Fruit fly (Drosophila melanogaster): ENCODE results near the gene CG6933.

The CG6933 gene

DNA sequence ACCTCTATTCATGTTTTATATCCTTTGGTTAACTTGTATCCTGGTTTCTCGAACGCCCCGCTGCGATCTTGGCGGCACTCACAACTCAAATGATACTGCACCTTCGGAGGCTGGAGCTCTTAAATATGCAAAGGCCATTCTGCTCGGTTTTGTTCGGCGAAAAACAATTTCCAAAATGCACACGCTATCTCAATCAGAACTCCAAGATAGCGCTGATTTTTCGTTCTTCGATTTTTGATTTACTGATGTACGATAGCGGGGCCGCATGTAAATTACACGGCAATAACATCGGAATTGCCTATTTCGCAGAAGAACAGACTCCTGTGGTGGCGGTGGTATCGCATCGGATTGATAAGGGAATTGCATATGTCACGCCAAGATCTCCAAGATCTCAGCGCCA, 8.2 kb downstream of the CG6933 start, which contains the start of gene CG7017:
TSS of gene CG7017 (minus strand) at position 101 of the 400 bp plus-strand sequence.
- TF ChIP-seq noc (tag; optimal IDR thresholded peaks at IDR 0.05), result no peak

DNA sequence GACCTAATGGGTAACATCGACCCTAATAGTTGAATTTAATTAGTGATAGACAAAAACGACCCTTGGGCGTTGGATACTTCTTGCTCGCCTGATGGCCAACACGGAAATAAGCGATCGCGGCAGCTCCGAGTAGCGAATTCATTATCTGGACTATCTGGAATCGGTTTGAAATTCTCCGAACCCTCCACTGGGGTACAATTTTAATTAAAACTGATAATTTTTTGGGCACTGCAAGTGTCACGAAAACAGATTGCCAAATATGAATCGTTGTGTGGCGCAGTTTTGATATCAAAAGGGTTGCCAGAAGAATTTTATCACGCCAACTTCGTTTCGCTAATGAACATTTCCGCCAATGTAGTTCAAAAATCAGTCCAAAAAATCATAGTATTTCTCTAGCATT, 10.3 kb downstream of the CG6933 start:
- no peak for TF ChIP-seq noc (tag; optimal IDR thresholded peaks at IDR 0.05)

DNA sequence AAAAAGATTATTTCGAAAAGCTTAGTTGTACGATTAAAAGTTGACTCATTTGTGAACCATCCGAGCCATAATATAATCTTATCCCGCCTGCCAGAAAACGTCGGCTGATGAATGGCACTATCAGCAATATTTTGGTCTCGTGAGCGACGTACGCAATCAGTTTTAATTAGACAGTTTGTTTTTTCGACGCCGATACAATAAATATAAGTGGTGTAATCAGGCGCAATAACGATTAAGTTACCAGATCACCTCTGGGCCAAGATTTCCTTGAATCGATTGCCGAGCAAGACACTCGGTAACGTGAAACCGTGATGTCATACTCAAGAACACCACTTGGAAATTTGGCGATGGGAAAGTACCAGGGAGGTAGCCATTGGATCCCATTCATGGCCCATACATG, 11.1 kb downstream of the CG6933 start:
- TF ChIP-seq noc (tag; optimal IDR thresholded peaks at IDR 0.05), result peak; percentile 63

DNA sequence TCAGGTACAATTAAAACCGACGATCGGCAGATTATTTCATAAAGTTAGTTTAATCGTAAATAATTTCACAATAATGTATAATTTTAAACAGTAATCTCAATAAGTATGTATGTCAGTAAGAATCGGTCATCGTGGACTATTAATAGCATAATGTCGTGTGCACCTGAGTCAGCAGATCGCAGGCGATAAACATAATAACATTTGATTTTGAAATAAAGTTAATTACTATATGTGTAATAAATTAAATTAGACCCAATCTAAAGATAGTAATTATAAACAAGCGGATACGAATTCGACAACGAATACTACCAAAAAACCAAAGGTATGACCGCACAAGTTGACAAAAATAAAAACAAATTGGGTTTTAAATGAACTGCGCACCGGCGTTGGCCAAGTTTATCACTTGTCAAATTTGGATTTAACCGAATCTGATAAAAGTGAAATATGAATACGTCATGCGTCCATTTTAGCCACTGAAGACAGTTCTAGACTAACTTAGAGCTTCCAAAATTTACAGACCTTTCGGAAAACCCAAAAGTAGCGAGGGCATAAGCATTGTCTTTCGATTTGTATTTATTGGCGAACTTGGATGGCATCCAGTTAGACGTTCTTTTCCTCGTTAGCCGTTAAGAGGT, 13.2 kb downstream of the CG6933 start, which contains the start of gene CG6996:
TSS of gene CG6996 (plus strand) at position 585 of the 635 bp plus-strand sequence.
- peak; percentile 35 for TF ChIP-seq noc (tag; optimal IDR thresholded peaks at IDR 0.05)

DNA sequence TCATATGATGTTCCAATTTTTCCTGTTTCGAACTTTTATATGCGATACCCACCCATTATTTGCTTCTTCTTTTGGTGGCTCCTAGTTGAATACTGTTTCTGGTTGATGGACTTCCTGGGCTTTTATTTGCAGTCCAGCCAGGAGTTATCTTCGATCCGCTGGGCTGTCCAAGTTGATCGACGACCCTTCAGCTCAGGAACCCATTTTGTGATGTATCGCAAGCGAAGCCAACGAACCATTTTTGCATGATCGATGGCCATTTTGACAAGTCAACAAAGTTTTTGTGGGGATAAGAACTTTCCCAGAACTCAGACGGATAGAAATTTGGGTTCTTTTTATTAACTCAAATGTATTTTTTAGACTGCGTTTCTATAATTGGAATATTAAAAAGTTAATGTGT, 14.3 kb downstream of the CG6933 start, which contains the start of gene CG7290:
TSS of gene CG7290 (minus strand) at position 101 of the 400 bp plus-strand sequence.
- TF ChIP-seq noc (tag; optimal IDR thresholded peaks at IDR 0.05), result no peak

DNA sequence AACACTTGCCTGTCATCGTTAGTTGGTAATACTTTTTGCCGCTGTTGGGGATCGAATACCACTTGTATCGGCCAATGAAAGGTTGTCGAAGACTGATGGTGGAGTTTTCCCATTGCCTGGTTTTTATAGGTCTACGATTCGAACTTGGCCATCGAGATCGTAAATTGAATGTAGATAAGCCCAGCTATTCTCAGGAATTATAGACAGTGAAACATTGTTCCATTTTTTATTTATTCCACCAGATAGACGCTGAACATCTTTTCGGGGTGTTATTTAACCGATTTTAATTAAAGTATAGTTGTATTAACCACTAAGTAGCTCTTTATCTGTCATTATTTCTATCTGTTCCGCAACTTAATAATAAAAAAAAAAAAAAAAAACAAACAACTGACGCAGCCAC, 16.6 kb downstream of the CG6933 start, which contains the start of gene CG7298:
TSS of gene CG7298 (minus strand) at position 101 of the 400 bp plus-strand sequence.
- no peak for TF ChIP-seq noc (tag; optimal IDR thresholded peaks at IDR 0.05)

DNA sequence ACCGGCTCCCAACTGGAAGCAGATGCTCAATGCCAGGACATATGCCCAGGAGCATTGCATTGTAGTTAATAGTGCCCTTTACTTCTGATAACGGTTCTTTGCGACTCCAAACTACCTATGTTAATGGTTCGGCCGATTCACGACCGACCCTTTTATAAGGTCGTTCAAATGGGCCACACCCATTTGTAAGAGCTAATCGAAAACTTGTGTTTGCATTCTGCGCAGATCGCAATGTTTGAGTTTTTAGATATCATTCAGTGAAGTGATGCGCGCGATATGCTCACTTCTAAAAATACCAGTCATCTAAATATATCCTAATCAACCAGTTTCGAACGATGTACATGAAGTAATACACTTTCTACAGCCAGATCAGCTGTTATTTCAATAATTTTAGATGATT, 18.7 kb downstream of the CG6933 start, which contains the start of gene obst-F:
TSS of gene obst-F (minus strand) at position 101 of the 400 bp plus-strand sequence.
- TF ChIP-seq noc (tag; optimal IDR thresholded peaks at IDR 0.05), result no peak

DNA sequence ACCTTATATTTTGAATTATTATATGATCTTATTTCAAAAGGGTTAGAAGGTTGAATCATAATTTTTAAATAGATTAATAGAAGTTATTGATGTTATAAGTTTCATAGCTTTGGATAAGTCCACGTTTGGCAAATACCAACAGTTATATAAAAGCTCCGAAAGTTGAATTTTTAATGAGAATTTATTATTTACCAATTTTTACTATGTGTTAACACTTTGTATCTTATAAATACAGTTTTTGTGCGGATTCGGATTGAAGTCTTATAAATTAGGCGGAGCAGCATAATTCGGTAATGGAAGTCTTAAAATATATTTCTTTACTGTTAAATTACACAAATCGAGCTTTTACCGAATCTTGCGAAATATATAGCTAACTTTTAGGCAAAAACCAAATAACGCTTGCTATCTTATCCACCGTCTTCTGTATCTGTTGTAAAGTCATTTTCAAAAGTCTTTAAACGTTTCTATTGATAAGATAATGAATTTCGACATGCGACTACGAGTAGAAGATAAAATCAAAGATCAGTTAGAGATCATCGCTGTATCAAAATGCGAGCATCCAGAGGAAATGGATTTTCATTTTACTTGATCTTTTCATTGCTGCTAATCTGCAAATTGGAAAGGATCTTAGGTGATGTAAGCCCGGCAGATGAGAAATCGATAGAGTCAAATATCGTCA, 20.5 kb downstream of the CG6933 start, which contains the start of gene CG42833:
TSS of gene CG42833 (plus strand) at position 525 of the 679 bp plus-strand sequence.
- no peak for TF ChIP-seq noc (tag; optimal IDR thresholded peaks at IDR 0.05)

DNA sequence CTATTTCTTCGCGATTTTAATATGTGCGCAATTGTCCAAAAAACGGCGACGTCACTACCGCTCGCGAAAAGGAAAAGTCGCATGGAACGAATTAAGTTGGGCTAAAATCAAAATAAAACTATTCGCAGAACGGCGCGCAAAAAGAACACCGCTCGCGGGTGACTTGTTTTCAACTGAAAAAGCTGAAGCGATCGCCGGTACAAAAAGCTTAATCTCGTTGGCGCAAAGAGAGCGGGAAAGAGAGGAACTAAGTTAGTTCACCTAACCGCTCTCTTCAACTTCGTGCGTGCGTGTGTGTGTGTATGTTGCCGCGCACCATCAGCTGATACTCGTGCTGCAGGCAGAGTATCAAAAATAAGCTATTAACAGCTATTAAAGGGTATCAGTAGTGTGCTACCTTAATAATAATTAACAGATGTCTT, 22.1 kb downstream of the CG6933 start, which contains the start of gene CG42674:
TSS of gene CG42674 (minus strand) at position 180 of the 422 bp plus-strand sequence.
- TF ChIP-seq noc (tag; optimal IDR thresholded peaks at IDR 0.05), result peak; percentile 33

DNA sequence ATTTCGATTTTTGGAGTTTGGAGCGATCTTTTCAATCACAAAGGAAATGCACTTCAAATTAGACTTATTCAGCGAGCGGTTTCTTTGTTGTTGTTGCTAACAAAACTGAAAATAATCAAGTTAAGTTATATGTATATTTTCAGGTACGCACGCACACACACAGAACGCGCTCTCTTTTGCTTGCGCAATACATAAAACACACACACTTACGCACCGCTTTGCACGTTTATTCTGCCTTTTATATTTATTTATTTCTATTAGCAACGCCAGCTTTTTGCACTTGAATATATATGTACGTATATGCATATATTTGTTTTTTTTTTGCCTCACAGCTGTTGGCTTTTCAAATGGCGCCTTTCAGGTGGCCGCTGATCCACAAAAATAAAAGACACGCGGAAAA, 22.5 kb downstream of the CG6933 start:
- no peak for TF ChIP-seq noc (tag; optimal IDR thresholded peaks at IDR 0.05)

DNA sequence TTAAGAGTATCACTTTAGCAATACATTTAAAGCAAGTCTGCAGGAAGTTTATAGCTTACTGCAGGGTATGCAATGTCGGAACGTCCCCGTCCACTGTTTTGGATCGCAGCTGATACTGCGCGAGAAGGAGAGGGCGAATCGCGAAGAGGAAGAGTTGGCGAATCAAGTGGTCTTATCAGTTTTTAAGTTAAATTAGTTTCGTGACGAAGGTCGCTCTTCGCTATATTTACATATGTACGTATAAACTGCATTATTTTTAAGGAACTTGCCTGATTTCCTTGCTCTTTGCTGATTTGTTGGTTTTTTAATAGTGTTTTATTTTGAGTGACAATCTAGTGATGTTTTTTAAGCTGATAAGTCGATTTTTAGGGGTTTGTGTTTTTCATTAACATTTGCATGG, 23.0 kb downstream of the CG6933 start:
- TF ChIP-seq noc (tag; optimal IDR thresholded peaks at IDR 0.05), result no peak

DNA sequence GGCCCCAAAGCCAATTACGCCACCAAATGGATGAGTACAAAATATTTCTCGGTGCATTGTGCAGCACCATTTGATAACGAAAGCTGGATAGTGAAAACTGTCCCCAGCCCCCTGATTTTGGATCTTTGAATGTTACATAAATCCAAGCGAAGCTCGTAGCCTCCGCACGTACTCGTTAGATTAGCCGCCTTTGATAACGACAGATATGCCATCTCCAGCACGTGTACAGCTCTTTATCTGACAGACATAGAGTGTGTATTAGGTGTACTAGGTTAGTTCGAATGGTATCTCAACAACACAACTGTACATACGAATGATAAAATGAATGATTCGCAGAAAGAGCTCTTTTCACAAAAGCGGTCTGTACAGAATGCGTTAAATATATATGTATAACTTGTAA, 23.9 kb downstream of the CG6933 start:
- no peak for TF ChIP-seq noc (tag; optimal IDR thresholded peaks at IDR 0.05)

DNA sequence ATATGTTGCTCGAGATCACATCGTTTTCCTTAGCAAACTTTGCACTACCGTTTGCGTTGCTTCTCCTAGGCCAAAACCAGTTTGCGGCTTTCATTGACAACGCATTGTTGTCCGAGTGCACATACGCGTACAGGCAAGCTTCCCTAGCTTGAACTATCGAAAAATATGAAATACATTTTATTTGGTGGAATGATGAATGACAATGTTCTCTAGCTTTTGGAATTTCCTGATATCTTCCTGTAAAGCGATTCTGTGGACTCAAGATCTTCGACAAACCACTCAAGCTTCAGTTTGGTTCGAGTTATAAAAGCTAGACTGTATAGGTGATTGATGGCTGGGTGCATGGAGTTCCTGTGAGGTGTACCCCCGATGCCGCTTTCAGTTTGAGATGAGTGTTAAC, 24.3 kb downstream of the CG6933 start:
- no peak for TF ChIP-seq noc (tag; optimal IDR thresholded peaks at IDR 0.05)

DNA sequence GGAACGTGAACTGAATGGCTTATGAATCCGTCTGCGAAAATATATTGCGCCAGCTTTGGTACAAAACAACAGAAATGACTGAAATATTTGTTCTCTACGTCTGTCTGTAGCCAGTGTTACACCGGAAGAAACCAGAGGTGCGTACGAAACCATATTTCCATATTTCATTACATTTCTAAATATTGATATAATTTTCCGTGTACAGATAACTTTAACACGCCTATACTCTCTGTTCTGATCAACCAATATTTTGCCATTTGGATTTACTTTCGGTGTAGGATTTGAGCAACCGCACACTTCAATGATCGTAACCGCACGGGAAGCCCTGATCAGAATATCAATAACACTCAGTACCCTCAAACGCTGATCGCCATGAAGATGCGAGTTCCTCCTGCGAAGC, 25.5 kb downstream of the CG6933 start:
- peak; percentile 25 for TF ChIP-seq noc (tag; optimal IDR thresholded peaks at IDR 0.05)

DNA sequence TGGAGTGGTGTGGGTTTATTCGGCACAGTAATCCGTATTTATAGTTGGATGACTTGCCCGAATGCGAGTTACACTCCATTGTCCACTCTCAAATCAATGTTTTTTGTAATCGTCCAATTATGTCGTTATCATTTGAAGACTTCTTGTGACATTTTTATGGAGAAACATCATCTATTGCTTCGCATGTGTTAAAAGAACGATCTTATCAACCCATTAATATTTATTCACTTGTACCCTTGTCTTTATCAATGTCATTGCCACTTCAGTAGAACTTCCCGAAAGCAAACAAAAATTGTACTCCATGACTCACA, 26.5 kb downstream of the CG6933 start:
- TF ChIP-seq noc (tag; optimal IDR thresholded peaks at IDR 0.05), result no peak

DNA sequence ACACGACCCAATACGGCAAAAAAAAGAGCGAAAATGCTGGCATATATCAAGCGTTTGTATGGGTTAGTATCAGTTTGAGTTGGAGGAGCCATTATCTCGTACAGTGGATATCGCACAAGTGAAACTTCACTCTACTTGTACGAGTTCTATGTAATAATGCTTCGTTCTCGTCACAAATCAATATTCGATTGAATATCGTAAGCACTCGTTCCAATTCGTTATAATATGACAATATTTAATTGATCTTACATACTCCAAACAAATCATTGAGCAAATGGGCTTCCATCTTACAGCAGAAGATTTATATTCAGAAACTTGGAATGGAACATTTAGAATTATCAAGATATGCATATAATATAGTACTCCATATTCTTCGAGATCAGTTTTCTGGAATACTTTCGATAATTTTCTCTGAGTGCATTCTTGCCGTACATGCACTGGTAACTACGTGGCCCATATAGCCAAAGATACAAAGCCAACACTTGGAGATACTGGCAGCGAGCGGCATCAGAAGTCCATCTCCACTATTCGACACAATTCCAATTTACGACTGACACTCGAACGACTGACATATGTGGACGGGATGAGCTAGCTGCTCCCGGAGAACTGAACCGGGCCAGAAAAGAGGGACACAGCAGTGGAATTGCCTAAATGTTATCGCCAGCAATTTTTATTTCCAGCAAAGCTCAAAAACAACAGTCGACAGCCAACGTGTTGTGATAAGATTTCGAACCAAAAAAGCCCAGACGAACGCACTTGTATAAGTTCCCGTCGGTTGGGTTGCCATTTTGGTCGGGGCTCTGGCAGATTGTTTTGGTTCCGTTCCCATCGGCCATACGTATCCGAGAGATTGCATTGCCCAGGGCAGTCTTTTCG, 27.1 kb downstream of the CG6933 start:
- TF ChIP-seq noc (tag; optimal IDR thresholded peaks at IDR 0.05), result peak; percentile 44

Measured in whole organism, larva.